Worm (Caenorhabditis elegans) whole organism, young adult: Measurements from ENCODE around the gene Y44A6D.5.

Experiments used
- B0336.3 ChIP-seq: fragments of 200-800 bp; sonication (Bioruptor generic); IDR thresholded peaks from 2 replicates; pipeline ENCODE4 v1.3.6; 2022; ENCODE audit warnings: missing genetic modification characterization, missing compliant biosample characterization
- ama-1 ChIP-seq, 3 experiments: fragments of 150-350 bp in 1 of 3; sonication (generic microtip) in 2 of 3; optimal IDR thresholded peaks; 2 replicates each; lab custom pipeline; 2014 to 2018; ENCODE audit warnings: missing biosample characterization in 2 of 3, missing genetic modification characterization in 2 of 3, missing genetic modification reagents in 2 of 3
- atf-7 ChIP-seq: sonication (generic microtip); optimal IDR thresholded peaks from 2 replicates; lab custom pipeline; 2017; ENCODE audit warnings: mild to moderate bottlenecking, missing genetic modification characterization, missing compliant biosample characterization
- attf-3 ChIP-seq: fragments of 200-800 bp; sonication (Bioruptor generic); conservative IDR thresholded peaks from 2 replicates; pipeline ENCODE4 v1.3.6; 2022; ENCODE audit warnings: missing genetic modification reagents, missing genetic modification characterization, missing compliant biosample characterization
- attf-5 ChIP-seq: fragments of 200-800 bp; sonication (Bioruptor generic); optimal IDR thresholded peaks from 2 replicates; lab custom pipeline; 2018; ENCODE audit warnings: mild to moderate bottlenecking, missing genetic modification characterization, missing compliant biosample characterization
- cebp-1 ChIP-seq, 2 experiments: fragments of 200-800 bp in 1 of 2; sonication (Bioruptor generic) in 1 of 2; sonication (generic microtip) in 1 of 2; IDR thresholded peaks in 1 of 2; optimal IDR thresholded peaks in 1 of 2; 2 replicates each; pipeline versions ENCODE4 v1.3.6 to Lab custom; 2017 to 2022; ENCODE audit warnings: missing compliant biosample characterization in 2 of 2, missing genetic modification characterization in 2 of 2, mild to moderate bottlenecking in 1 of 2, missing genetic modification reagents in 1 of 2, moderate library complexity in 1 of 2
- cebp-2 ChIP-seq: fragments of 200-800 bp; sonication (Bioruptor generic); IDR thresholded peaks from 2 replicates; pipeline ENCODE4 v1.3.6; 2022; ENCODE audit warnings: missing genetic modification characterization, missing compliant biosample characterization
- ceh-58 ChIP-seq: fragments of 200-800 bp; sonication (Bioruptor generic); IDR thresholded peaks from 2 replicates; pipeline ENCODE4 v1.3.6; 2022; ENCODE audit warnings: missing genetic modification characterization, missing compliant biosample characterization
- die-1 ChIP-seq: sonication (generic microtip); optimal IDR thresholded peaks from 2 replicates; lab custom pipeline; 2016; ENCODE audit warnings: missing genotype, mild to moderate bottlenecking, missing genetic modification characterization, missing compliant biosample characterization
- dox-1 ChIP-seq: fragments of 200-800 bp; sonication (Bioruptor generic); IDR thresholded peaks from 2 replicates; pipeline ENCODE4 v1.3.6; 2022; ENCODE audit warnings: missing genetic modification reagents, missing genetic modification characterization, missing compliant biosample characterization
- dpff-1 ChIP-seq: sonication (generic microtip); optimal IDR thresholded peaks from 2 replicates; lab custom pipeline; 2017; ENCODE audit warnings: mild to moderate bottlenecking, missing genetic modification characterization, missing compliant biosample characterization
- egl-18 ChIP-seq: fragments of 200-800 bp; sonication (Bioruptor generic); IDR thresholded peaks from 2 replicates; pipeline ENCODE4 v1.3.6; 2022; ENCODE audit warnings: missing genetic modification reagents, missing genetic modification characterization, missing compliant biosample characterization
- gei-17 ChIP-seq: fragments of 200-800 bp; sonication (Bioruptor generic); optimal IDR thresholded peaks from 2 replicates; lab custom pipeline; 2018; ENCODE audit warnings: mild to moderate bottlenecking, missing genetic modification characterization, missing compliant biosample characterization
- hlh-26 ChIP-seq: fragments of 200-800 bp; sonication (Bioruptor generic); conservative IDR thresholded peaks from 2 replicates; pipeline ENCODE4 v1.3.6; 2022; ENCODE audit warnings: missing genetic modification reagents, missing genetic modification characterization, missing compliant biosample characterization
- hsf-1 ChIP-seq: fragments of 200-800 bp; sonication (Bioruptor generic); IDR thresholded peaks from 2 replicates; pipeline ENCODE4 v1.3.6; 2022; ENCODE audit warnings: missing genetic modification reagents, missing genetic modification characterization, missing compliant biosample characterization
- lag-1 ChIP-seq: fragments of 200-800 bp; sonication (Bioruptor generic); IDR thresholded peaks from 2 replicates; pipeline ENCODE4 v1.3.6; 2022; ENCODE audit warnings: missing genetic modification reagents, missing genetic modification characterization, missing compliant biosample characterization
- let-607 ChIP-seq, 2 experiments: fragments of 200-800 bp in 1 of 2; sonication (Bioruptor generic) in 1 of 2; sonication (generic microtip) in 1 of 2; optimal IDR thresholded peaks; 2 replicates each; lab custom pipeline; 2016 to 2018; ENCODE audit warnings: mild to moderate bottlenecking in 2 of 2, missing compliant biosample characterization in 2 of 2, missing genetic modification characterization in 2 of 2, moderate library complexity in 2 of 2, missing genotype in 1 of 2
- lin-35 ChIP-seq, 3 experiments: fragments of 150-350 bp in 2 of 3; sonication (generic microtip) in 1 of 3; optimal IDR thresholded peaks; 2 replicates each; lab custom pipeline; 2014 to 2018; ENCODE audit warnings: missing biosample characterization in 3 of 3, missing genetic modification characterization in 3 of 3, missing genetic modification reagents in 3 of 3
- lsy-27 ChIP-seq: sonication (generic microtip); optimal IDR thresholded peaks from 2 replicates; lab custom pipeline; 2017; ENCODE audit warnings: missing genetic modification characterization, mild to moderate bottlenecking, missing compliant biosample characterization, antibody characterized with exemption, missing genotype, borderline replicate concordance; ENCODE audit not compliant: insufficient read depth
- madf-10 ChIP-seq: sonication (generic microtip); optimal IDR thresholded peaks from 2 replicates; lab custom pipeline; 2016; ENCODE audit warnings: mild to moderate bottlenecking, missing genetic modification characterization, missing compliant biosample characterization
- mcd-1 ChIP-seq: fragments of 200-800 bp; sonication (Bioruptor generic); IDR thresholded peaks from 2 replicates; pipeline ENCODE4 v1.3.6; 2022; ENCODE audit warnings: missing genetic modification reagents, missing genetic modification characterization, missing compliant biosample characterization
- mxl-1 ChIP-seq: sonication (generic microtip); optimal IDR thresholded peaks from 2 replicates; lab custom pipeline; 2016; ENCODE audit warnings: missing genetic modification characterization, missing compliant biosample characterization
- nfya-1 ChIP-seq: sonication (generic microtip); optimal IDR thresholded peaks from 2 replicates; lab custom pipeline; 2017; ENCODE audit warnings: antibody characterized with exemption, missing compliant biosample characterization, missing genetic modification characterization, borderline replicate concordance; ENCODE audit not compliant: insufficient read depth
- nfyb-1 ChIP-seq: fragments of 200-800 bp; sonication (Bioruptor generic); IDR thresholded peaks from 2 replicates; pipeline ENCODE4 v1.3.6; 2022; ENCODE audit warnings: missing genetic modification reagents, missing genetic modification characterization, missing compliant biosample characterization
- nhr-120 ChIP-seq: fragments of 200-800 bp; sonication (Bioruptor generic); IDR thresholded peaks from 2 replicates; pipeline ENCODE4 v1.3.6; 2022; ENCODE audit warnings: missing genetic modification characterization, missing compliant biosample characterization
- nhr-80 ChIP-seq: sonication (generic microtip); optimal IDR thresholded peaks from 2 replicates; lab custom pipeline; 2016; ENCODE audit warnings: missing genetic modification characterization, missing compliant biosample characterization
- pbrm-1 ChIP-seq: fragments of 200-800 bp; sonication (Bioruptor generic); IDR thresholded peaks from 2 replicates; pipeline ENCODE4 v1.3.6; 2022; ENCODE audit warnings: missing genetic modification reagents, missing genetic modification characterization, missing compliant biosample characterization
- pha-4 ChIP-seq: fragments of 150-350 bp; sonication (generic microtip); optimal IDR thresholded peaks from 2 replicates; lab custom pipeline; 2014; ENCODE audit warnings: missing biosample characterization, missing genetic modification reagents, missing genetic modification characterization
- sdz-38 ChIP-seq: sonication (generic microtip); optimal IDR thresholded peaks from 2 replicates; lab custom pipeline; 2016; ENCODE audit warnings: missing genotype, missing genetic modification characterization, missing compliant biosample characterization
- snpc-3.4 ChIP-seq: sonication (generic microtip); optimal IDR thresholded peaks from 2 replicates; lab custom pipeline; 2017; ENCODE audit warnings: missing genetic modification characterization, mild to moderate bottlenecking, missing compliant biosample characterization, antibody characterized with exemption, moderate library complexity, missing genotype, missing genetic modification reagents
- unc-62 ChIP-seq: fragments of 150-350 bp; optimal IDR thresholded peaks from 2 replicates; lab custom pipeline; 2014; ENCODE audit warnings: missing biosample characterization, missing genetic modification reagents, missing genetic modification characterization
- xnd-1 ChIP-seq: sonication (generic microtip); optimal IDR thresholded peaks from 2 replicates; lab custom pipeline; 2016; ENCODE audit warnings: missing genotype, missing genetic modification reagents, missing genetic modification characterization, missing compliant biosample characterization
- zim-3 ChIP-seq: sonication (generic microtip); optimal IDR thresholded peaks from 2 replicates; lab custom pipeline; 2017; ENCODE audit warnings: mild to moderate bottlenecking, missing genetic modification characterization, moderate library complexity, missing compliant biosample characterization
- ztf-22 ChIP-seq: fragments of 200-800 bp; sonication (Bioruptor generic); optimal IDR thresholded peaks from 2 replicates; lab custom pipeline; 2018; ENCODE audit warnings: mild to moderate bottlenecking, missing genetic modification characterization, moderate library complexity, missing compliant biosample characterization
- ztf-28 ChIP-seq: fragments of 200-800 bp; sonication (Bioruptor generic); IDR thresholded peaks from 2 replicates; pipeline ENCODE4 v1.3.6; 2022; ENCODE audit warnings: missing genetic modification reagents, missing genetic modification characterization, missing compliant biosample characterization
- ztf-3 ChIP-seq: fragments of 200-800 bp; sonication (Bioruptor generic); optimal IDR thresholded peaks from 2 replicates; lab custom pipeline; 2018; ENCODE audit warnings: mild to moderate bottlenecking, missing genetic modification characterization, missing compliant biosample characterization

The Y44A6D.5 gene

DNA sequence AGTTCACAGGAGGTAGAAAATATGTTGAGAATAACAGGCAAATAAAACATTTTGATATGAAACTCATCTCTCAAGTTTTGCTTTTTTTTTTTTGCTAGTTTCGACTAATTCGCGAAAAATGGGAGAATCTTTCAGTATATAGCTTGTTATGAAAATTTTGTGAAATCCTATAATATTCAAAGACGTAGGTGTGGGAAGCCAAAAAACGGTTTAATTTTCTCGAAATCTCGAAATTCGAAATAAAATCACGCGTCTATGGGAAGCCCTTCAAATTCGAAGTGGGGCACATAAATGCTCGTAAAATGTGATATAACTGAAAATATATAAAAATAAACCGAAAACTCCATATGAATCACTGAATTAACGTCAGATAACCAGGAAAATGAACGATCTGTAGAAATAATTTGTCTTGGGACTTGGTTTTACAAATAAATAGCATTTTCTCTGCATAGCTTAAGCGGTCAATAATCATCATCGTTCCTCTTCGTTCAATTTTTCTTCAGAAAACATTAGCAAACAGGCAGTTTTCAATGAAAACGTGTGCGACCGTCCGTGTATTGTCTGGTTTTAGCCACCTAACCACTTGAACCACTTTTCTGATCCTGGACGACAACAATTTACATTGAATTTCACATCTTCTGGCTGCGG, 22.3 kb upstream of the Y44A6D.5 start, which contains the start of the genes gcy-22 and grl-14:
Gene gcy-22, minus strand, starts transcription at position 101 of the 648 bp plus-strand sequence.
Gene grl-14, plus strand, starts transcription at position 598 of the 648 bp plus-strand sequence.
- no peak for TF ChIP-seq die-1 (tag; lab: Kevin White, UChicago)
- no peak for TF ChIP-seq cebp-1 (GFP tag; IDR thresholded peaks at IDR 0.05; lab: Robert Waterston, UW)
- TF ChIP-seq cebp-1 (tag; optimal IDR thresholded peaks at IDR 0.05; lab: Kevin White, UChicago): no peak
- TF ChIP-seq zim-3 (tag; lab: Kevin White, UChicago): no peak
- TF ChIP-seq dpff-1 (tag; lab: Kevin White, UChicago): no peak
- TF ChIP-seq hlh-26 (GFP tag; lab: Robert Waterston, UW): no peak
- TF ChIP-seq mcd-1 (GFP tag; lab: Robert Waterston, UW): no peak
- no peak for TF ChIP-seq dox-1 (GFP tag; lab: Robert Waterston, UW)
- no peak for TF ChIP-seq attf-3
- TF ChIP-seq hsf-1 (GFP tag; lab: Robert Waterston, UW): no peak
- no peak for TF ChIP-seq let-607 (tag; optimal IDR thresholded peaks at IDR 0.05; lab: Kevin White, UChicago)
- no peak for TF ChIP-seq mxl-1 (tag; lab: Kevin White, UChicago)
- no peak for TF ChIP-seq ztf-28 (GFP tag; lab: Robert Waterston, UW)
- no peak for TF ChIP-seq pbrm-1 (GFP tag; lab: Robert Waterston, UW)
- no peak for TF ChIP-seq B0336.3 (GFP tag; lab: Robert Waterston, UW)
- no peak for TF ChIP-seq lag-1 (GFP tag; lab: Robert Waterston, UW)
- no peak for TF ChIP-seq lin-35 (GFP tag; optimal IDR thresholded peaks at IDR 0.05; lab: Kevin White, UChicago)
- TF ChIP-seq ceh-58 (GFP tag; lab: Robert Waterston, UW): no peak

DNA sequence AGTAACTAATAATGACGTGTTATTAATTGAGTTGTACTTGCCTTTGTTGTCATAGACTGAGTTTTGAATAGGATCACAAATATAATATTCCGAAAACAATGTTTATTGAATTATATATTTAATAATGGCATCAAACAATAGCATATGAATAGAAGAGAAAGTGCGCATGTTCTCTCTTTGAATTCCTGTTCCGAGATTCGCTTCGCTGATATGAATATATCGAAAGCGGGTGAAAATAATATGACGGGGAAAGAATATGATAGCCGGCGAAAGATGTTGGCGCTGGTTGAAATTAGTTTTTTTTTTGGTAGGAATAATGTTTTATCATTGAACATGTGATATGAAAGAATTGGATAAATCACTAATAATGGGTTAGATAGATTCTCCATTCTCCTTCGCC, 17.2 kb upstream of the Y44A6D.5 start, which contains the start of gene T03D8.6:
Gene T03D8.6, minus strand, starts transcription at position 298 of the 400 bp plus-strand sequence.
- TF ChIP-seq dox-1 (GFP tag; lab: Robert Waterston, UW) (no peak), ztf-22 (GFP tag; lab: Kevin White, UChicago) (no peak), nhr-80 (tag; lab: Kevin White, UChicago) (no peak), xnd-1 (tag; lab: Kevin White, UChicago) (no peak), let-607 (tag; optimal IDR thresholded peaks at IDR 0.05; lab: Kevin White, UChicago) (no peak), unc-62 (GFP tag; lab: Kevin White, UChicago) (no peak), lsy-27 (tag; lab: Kevin White, UChicago) (no peak), cebp-2 (GFP tag; lab: Robert Waterston, UW) (no peak), snpc-3.4 (tag; lab: Kevin White, UChicago) (no peak), sdz-38 (tag; lab: Kevin White, UChicago) (no peak), nhr-120 (GFP tag; lab: Robert Waterston, UW) (no peak), nfyb-1 (GFP tag; lab: Robert Waterston, UW) (no peak), ztf-28 (GFP tag; lab: Robert Waterston, UW) (no peak)

DNA sequence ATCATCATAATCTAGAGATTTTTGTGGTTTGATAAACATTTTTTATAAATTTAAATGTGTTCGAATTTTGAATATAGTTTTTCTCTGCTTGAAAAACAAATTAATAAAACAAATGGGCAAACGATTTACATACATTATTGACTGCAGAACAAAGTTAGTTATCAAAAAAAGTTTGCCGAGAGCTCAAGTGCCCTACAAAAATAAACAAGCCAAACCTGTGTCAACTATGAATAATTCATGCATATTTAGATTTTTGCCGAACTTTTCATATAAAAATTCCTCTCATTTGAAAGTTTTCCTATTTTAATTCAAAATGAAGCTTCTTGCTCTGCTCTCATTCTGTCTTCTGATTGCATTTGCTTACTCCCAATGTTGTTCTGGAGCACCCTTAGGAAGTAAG, 13.0 kb upstream of the Y44A6D.5 start, which contains the start of gene sshk-1:
Gene sshk-1, plus strand, starts transcription at position 301 of the 400 bp plus-strand sequence.
- TF ChIP-seq nfya-1 (tag; lab: Kevin White, UChicago) (no peak), gei-17 (no peak), ztf-3 (GFP tag; lab: Kevin White, UChicago) (no peak), egl-18 (no peak), ama-1 (optimal IDR thresholded peaks at IDR 0.05; lab: Kevin White, UChicago) (no peak), ama-1 (GFP tag; optimal IDR thresholded peaks at IDR 0.05; lab: Kevin White, UChicago) (no peak), madf-10 (tag; lab: Kevin White, UChicago) (no peak), unc-62 (GFP tag; lab: Kevin White, UChicago) (no peak), atf-7 (tag; lab: Kevin White, UChicago) (no peak), attf-5 (GFP tag; lab: Kevin White, UChicago) (no peak), ztf-22 (GFP tag; lab: Kevin White, UChicago) (no peak), pbrm-1 (GFP tag; lab: Robert Waterston, UW) (no peak), pha-4 (tag; lab: Kevin White, UChicago) (no peak), die-1 (tag; lab: Kevin White, UChicago) (no peak), snpc-3.4 (tag; lab: Kevin White, UChicago) (no peak)
